Fruit fly (Drosophila melanogaster): ENCODE results near the gene CG31142.

CG31142 gene

dm6 chr3R:23921701-23922501 is 7.1 kb upstream of the CG31142 start (continued):
- peak; percentile 39 for TF ChIP-seq tap (tag; optimal IDR thresholded peaks at IDR 0.05)
- 0 out of 2 replicates have a peak, but pooled peaks have one; percentile 22 for TF ChIP-seq peb (GFP tag; IDR thresholded peaks at IDR 0.05)
- peak; percentile 18 for TF ChIP-seq CG17385 (GFP tag; optimal IDR thresholded peaks at IDR 0.05)
- peak; percentile 28 for TF ChIP-seq CG9727 (GFP tag; optimal IDR thresholded peaks at IDR 0.05)
- TF ChIP-seq Med (GFP tag) = peak; percentile 80
- TF ChIP-seq Scr (GFP tag; IDR thresholded peaks at IDR 0.05; ENCODE audit: partially characterized antibody) = peak; percentile 41
- TF ChIP-seq Dip3 (GFP tag; optimal IDR thresholded peaks at IDR 0.05) = peak; percentile 3
- TF ChIP-seq dan (GFP tag; IDR thresholded peaks at IDR 0.05) = no peak
- peak; percentile 90 for TF ChIP-seq nau (GFP tag; optimal IDR thresholded peaks at IDR 0.05)
- no peak for TF ChIP-seq gcm (GFP tag; optimal IDR thresholded peaks at IDR 0.05)
- TF ChIP-seq CG12744 (GFP tag; optimal IDR thresholded peaks at IDR 0.05) = no peak
- TF ChIP-seq gsb (GFP tag; IDR thresholded peaks at IDR 0.05) = no peak
- no peak for TF ChIP-seq Pdp1 (GFP tag; optimal IDR thresholded peaks at IDR 0.05)
- peak; percentile 24 for TF ChIP-seq CG8388 (GFP tag; optimal IDR thresholded peaks at IDR 0.05)
- TF ChIP-seq D (optimal IDR thresholded peaks at IDR 0.05) = no peak
- TF ChIP-seq D (GFP tag; optimal IDR thresholded peaks at IDR 0.05) = peak; percentile 20
- TF ChIP-seq kah (GFP tag; optimal IDR thresholded peaks at IDR 0.05) = peak; percentile 57
- TF ChIP-seq NK7.1 (GFP tag; optimal IDR thresholded peaks at IDR 0.05) = no peak
- no peak for TF ChIP-seq zen (tag; optimal IDR thresholded peaks at IDR 0.05)
- peak in 1 of 2 experiments; percentile 59 for TF ChIP-seq Hr51 (GFP tag; optimal IDR thresholded peaks at IDR 0.05)
- TF ChIP-seq nerfin-1 (tag; optimal IDR thresholded peaks at IDR 0.05) = no peak
- TF ChIP-seq sug (tag; optimal IDR thresholded peaks at IDR 0.05) = peak; percentile 46
- peak; percentile 49 for TF ChIP-seq D19A (tag; optimal IDR thresholded peaks at IDR 0.05)
- no peak for TF ChIP-seq CG4617 (GFP tag; optimal IDR thresholded peaks at IDR 0.05; ENCODE audit: borderline replicate concordance)
- TF ChIP-seq mld (GFP tag; IDR thresholded peaks at IDR 0.05; ENCODE audit: partially characterized antibody) = no peak
- TF ChIP-seq CG16779 (GFP tag; IDR thresholded peaks at IDR 0.05) = no peak
- peak; percentile 59 for TF ChIP-seq CG11504 (tag; optimal IDR thresholded peaks at IDR 0.05)
- TF ChIP-seq repo (GFP tag; optimal IDR thresholded peaks at IDR 0.05) = no peak
- peak; percentile 36 for TF ChIP-seq Sox100B (GFP tag; optimal IDR thresholded peaks at IDR 0.05)
- TF ChIP-seq maf-S (GFP tag; optimal IDR thresholded peaks at IDR 0.05) = no peak
- TF ChIP-seq CG8765 (GFP tag; IDR thresholded peaks at IDR 0.05) = no peak
- TF ChIP-seq CG32767 (GFP tag; IDR thresholded peaks at IDR 0.05) = peak; percentile 23; the same call in 1 of the 2 replicates
- peak in 1 of 2 experiments; percentile 6 for TF ChIP-seq Hr78 (GFP tag; optimal IDR thresholded peaks at IDR 0.05)
- TF ChIP-seq da (GFP tag; optimal IDR thresholded peaks at IDR 0.05) = peak; percentile 91
- TF ChIP-seq E2f1 (GFP tag; IDR thresholded peaks at IDR 0.05) = peak; percentile 66
- peak; percentile 56; the same call in 1 of the 2 replicates for TF ChIP-seq Rx (GFP tag; IDR thresholded peaks at IDR 0.05)
- TF ChIP-seq chif (GFP tag; optimal IDR thresholded peaks at IDR 0.05) = no peak
- peak; percentile 42 for TF ChIP-seq btn (GFP tag; optimal IDR thresholded peaks at IDR 0.05)
- TF ChIP-seq Ets65A (GFP tag) = peak; percentile 8
- TF ChIP-seq CG1529 (GFP tag; optimal IDR thresholded peaks at IDR 0.05) = no peak
- peak; percentile 65 to 79 for TF ChIP-seq Trl (optimal IDR thresholded peaks at IDR 0.05)
- TF ChIP-seq Trl (GFP tag; optimal IDR thresholded peaks at IDR 0.05) = no peak
- peak; percentile 52; the same call in 1 of the 2 replicates for TF ChIP-seq lmd (GFP tag; IDR thresholded peaks at IDR 0.05)
- peak; percentile 67; the same call in 2 of the 3 replicates for TF ChIP-seq CG34422 (GFP tag; IDR thresholded peaks at IDR 0.05)
- peak; percentile 48 for TF ChIP-seq phol (tag; optimal IDR thresholded peaks at IDR 0.05)
- no peak; the same call in 1 of the 2 replicates for TF ChIP-seq tna (GFP tag; IDR thresholded peaks at IDR 0.05; ENCODE audit: partially characterized antibody)
- peak; percentile 12 for TF ChIP-seq CG8281 (tag; optimal IDR thresholded peaks at IDR 0.05)
- peak; percentile 50; the same call in 1 of the 2 replicates for TF ChIP-seq CG10366 (GFP tag; IDR thresholded peaks at IDR 0.05)
- no peak for TF ChIP-seq ems (GFP tag; optimal IDR thresholded peaks at IDR 0.05)

All from whole organism, embryonic.